Fruit fly (Drosophila melanogaster) whole organism, pupa: ENCODE results near the gene Art1.
A peak's percentile ranks its signal among the peaks of the same experiment; 100 is the strongest.

Experiments used
- CG10348 ChIP-seq: fragments of 200-800 bp; sonication (Bioruptor generic); IDR thresholded peaks from 2 replicates; pipeline ENCODE4 v1.3.6; 2022; ENCODE audit warnings: missing biosample characterization, missing genetic modification characterization
- CG12605 ChIP-seq: fragments of 200-800 bp; sonication (Bioruptor generic); IDR thresholded peaks from 2 replicates; pipeline ENCODE4 v1.3.6; 2022; ENCODE audit warnings: missing biosample characterization, missing genetic modification characterization
- CG13204 ChIP-seq: fragments of 200-800 bp; sonication (Bioruptor generic); optimal IDR thresholded peaks from 2 replicates; lab custom pipeline; 2018; ENCODE audit warnings: missing biosample characterization, mild to moderate bottlenecking, missing genetic modification characterization, moderate library complexity
- CG14655 ChIP-seq: fragments of 200-800 bp; sonication (Bioruptor generic); optimal IDR thresholded peaks from 3 replicates; lab custom pipeline; 2017; ENCODE audit warnings: mild to moderate bottlenecking, missing biosample characterization, missing genetic modification reagents, missing genetic modification characterization
- CG15710 ChIP-seq: fragments of 200-800 bp; sonication (Bioruptor generic); optimal IDR thresholded peaks from 2 replicates; lab custom pipeline; 2018; ENCODE audit warnings: missing biosample characterization, mild to moderate bottlenecking, missing genetic modification characterization, moderate library complexity
- CG17806 ChIP-seq: fragments of 200-800 bp; sonication (Bioruptor generic); optimal IDR thresholded peaks from 2 replicates; lab custom pipeline; 2018; ENCODE audit warnings: missing biosample characterization, mild to moderate bottlenecking, missing genetic modification characterization, moderate library complexity
- CG32121 ChIP-seq: fragments of 200-800 bp; sonication (Bioruptor generic); IDR thresholded peaks from 2 replicates; pipeline ENCODE4 v1.3.6; 2022; ENCODE audit warnings: missing biosample characterization, missing genetic modification characterization
- CG34367 ChIP-seq: fragments of 200-800 bp; sonication (Bioruptor generic); optimal IDR thresholded peaks from 2 replicates; lab custom pipeline; 2018; ENCODE audit warnings: missing biosample characterization, mild to moderate bottlenecking, missing genetic modification characterization
- CG4496 ChIP-seq: fragments of 200-800 bp; sonication (Bioruptor generic); IDR thresholded peaks from 3 replicates; pipeline ENCODE4 v1.3.6; 2022; ENCODE audit warnings: missing biosample characterization, missing genetic modification characterization
- CG8159 ChIP-seq: fragments of 200-800 bp; sonication (Bioruptor generic); optimal IDR thresholded peaks from 3 replicates; lab custom pipeline; 2018; ENCODE audit warnings: missing biosample characterization, mild to moderate bottlenecking, missing genetic modification characterization, moderate library complexity
- CG8301 ChIP-seq: fragments of 200-800 bp; sonication (Bioruptor generic); optimal IDR thresholded peaks from 2 replicates; lab custom pipeline; 2018; ENCODE audit warnings: missing biosample characterization, mild to moderate bottlenecking, missing genetic modification characterization
- CG9948 ChIP-seq: fragments of 200-800 bp; sonication (Bioruptor generic); optimal IDR thresholded peaks from 2 replicates; lab custom pipeline; 2018; ENCODE audit warnings: missing biosample characterization, mild to moderate bottlenecking, missing genetic modification characterization, moderate library complexity
- D1 ChIP-seq: fragments of 200-800 bp; sonication (Bioruptor generic); optimal IDR thresholded peaks from 2 replicates; lab custom pipeline; 2018; ENCODE audit warnings: missing biosample characterization, mild to moderate bottlenecking, missing genetic modification characterization, moderate library complexity
- EcR ChIP-seq: fragments of 200-800 bp; sonication (Bioruptor generic); optimal IDR thresholded peaks from 3 replicates; lab custom pipeline; 2019; ENCODE audit warnings: missing biosample characterization, missing genetic modification characterization, mild to moderate bottlenecking, moderate library complexity, missing genetic modification reagents
- Ets98B ChIP-seq: fragments of 200-800 bp; sonication (Bioruptor generic); IDR thresholded peaks from 2 replicates; pipeline ENCODE4 v1.3.6; 2022; ENCODE audit warnings: missing biosample characterization, missing genetic modification characterization
- Pif1A ChIP-seq: fragments of 200-800 bp; sonication (Bioruptor generic); optimal IDR thresholded peaks from 3 replicates; lab custom pipeline; 2016; ENCODE audit warnings: missing biosample characterization, missing genetic modification characterization
- Pif1B ChIP-seq: fragments of 200-800 bp; sonication (Bioruptor generic); optimal IDR thresholded peaks from 3 replicates; lab custom pipeline; 2016; ENCODE audit warnings: missing biosample characterization, missing genetic modification characterization
- Snoo ChIP-seq: fragments of 200-800 bp; sonication (Bioruptor generic); optimal IDR thresholded peaks from 3 replicates; lab custom pipeline; 2017; ENCODE audit warnings: missing biosample characterization, mild to moderate bottlenecking, missing genetic modification characterization, inconsistent platforms
- fd96Ca ChIP-seq: fragments of 200-800 bp; sonication (Bioruptor generic); IDR thresholded peaks from 3 replicates; pipeline ENCODE4 v1.3.6; 2022; ENCODE audit warnings: missing biosample characterization, missing genetic modification characterization
- gl ChIP-seq: fragments of 200-800 bp; sonication (Bioruptor generic); optimal IDR thresholded peaks from 2 replicates; lab custom pipeline; 2018; ENCODE audit warnings: missing biosample characterization, mild to moderate bottlenecking, missing genetic modification characterization
- rn ChIP-seq: fragments of 200-800 bp; sonication (Bioruptor generic); IDR thresholded peaks from 2 replicates; pipeline ENCODE4 v1.3.6; 2022; ENCODE audit warnings: missing biosample characterization, missing genetic modification characterization

The Art1 gene

DNA sequence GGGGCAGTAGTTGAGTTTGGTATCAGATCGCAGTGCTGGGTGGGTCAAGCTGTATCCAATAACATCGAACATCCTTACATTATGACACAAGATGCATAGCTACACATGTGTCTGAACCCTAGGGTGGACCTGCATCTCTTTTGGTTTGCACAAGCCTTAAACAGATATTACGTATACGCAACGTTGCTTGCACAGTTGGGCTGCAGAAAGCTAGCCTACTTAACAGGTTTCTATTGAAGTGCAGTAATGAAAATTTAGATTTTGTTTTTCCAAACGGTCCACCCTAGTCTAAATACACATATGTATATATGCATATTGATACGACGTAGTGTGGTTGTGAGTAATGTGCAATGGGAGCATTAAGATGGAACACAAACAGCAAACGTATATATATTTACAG, 12.8 kb downstream of the Art1 start:
- TF ChIP-seq CG4496 (peak; percentile 88), CG8159 (tag; lab: Kevin White, UChicago) (no peak), CG14655 (GFP tag; lab: Kevin White, UChicago) (no peak), CG12605 (GFP tag; lab: Robert Waterston, UW) (no peak), Ets98B (GFP tag; lab: Robert Waterston, UW) (peak; percentile 65), CG17806 (tag; lab: Kevin White, UChicago) (no peak), Pif1B (GFP tag; lab: Kevin White, UChicago) (peak; percentile 51), CG32121 (peak; percentile 55; the same call in 1 of the 2 replicates), gl (no peak), rn (GFP tag; lab: Robert Waterston, UW) (no peak)
- TF ChIP-seq, all 21 proteins: peak for 4

DNA sequence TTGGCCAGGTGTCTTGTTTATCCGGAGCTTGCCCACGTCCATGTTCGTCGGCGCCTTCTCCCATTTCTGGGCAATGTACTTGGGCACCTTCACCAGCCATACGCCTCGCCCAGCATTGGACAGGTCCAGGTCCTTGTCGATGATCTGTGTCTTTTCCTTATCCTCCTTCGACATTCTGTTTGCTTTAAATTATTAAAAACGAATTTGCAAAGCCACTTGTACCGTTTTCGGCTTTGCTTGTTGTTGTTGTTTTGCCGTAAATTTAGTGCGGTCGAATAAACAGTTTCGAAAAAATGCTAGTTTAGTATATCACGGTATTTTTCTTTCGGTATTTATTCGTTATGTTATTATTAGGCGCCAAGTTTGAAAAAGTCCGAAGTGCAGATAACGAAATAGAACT, 20.5 kb downstream of the Art1 start, which contains the start of gene TfIIFbeta:
Gene TfIIFbeta, minus strand, starts transcription at position 279 of the 400 bp plus-strand sequence.
- no peak for TF ChIP-seq Snoo (tag; lab: Kevin White, UChicago)
- no peak for TF ChIP-seq CG8301 (tag; lab: Kevin White, UChicago)
- TF ChIP-seq CG13204 (GFP tag; lab: Kevin White, UChicago): no peak
- no peak for TF ChIP-seq CG12605 (GFP tag; lab: Robert Waterston, UW)
- TF ChIP-seq Pif1A (GFP tag; lab: Kevin White, UChicago): no peak
- TF ChIP-seq CG8159 (tag; lab: Kevin White, UChicago): no peak
- TF ChIP-seq fd96Ca (GFP tag; lab: Robert Waterston, UW): no peak
- no peak for TF ChIP-seq CG17806 (tag; lab: Kevin White, UChicago)
- no peak for TF ChIP-seq CG10348 (GFP tag; lab: Robert Waterston, UW)
- no peak for TF ChIP-seq EcR (GFP tag; lab: Kevin White, UChicago)
- TF ChIP-seq Ets98B (GFP tag; lab: Robert Waterston, UW): no peak
- no peak for TF ChIP-seq Pif1B (GFP tag; lab: Kevin White, UChicago)
- TF ChIP-seq CG34367 (tag; lab: Kevin White, UChicago): no peak
- no peak for TF ChIP-seq CG32121
- no peak for TF ChIP-seq rn (GFP tag; lab: Robert Waterston, UW)
- TF ChIP-seq CG14655 (GFP tag; lab: Kevin White, UChicago): no peak

dm6 chr3R:10761980-10762379, 26.0 kb downstream of the Art1 start:
- TF ChIP-seq EcR (GFP tag; lab: Kevin White, UChicago): no peak
- no peak for TF ChIP-seq CG8301 (tag; lab: Kevin White, UChicago)
- TF ChIP-seq CG10348 (GFP tag; lab: Robert Waterston, UW): no peak
- peak; percentile 62; the same call in 1 of the 2 replicates for TF ChIP-seq CG32121
- TF ChIP-seq CG13204 (GFP tag; lab: Kevin White, UChicago): no peak
- no peak for TF ChIP-seq CG14655 (GFP tag; lab: Kevin White, UChicago)
- TF ChIP-seq CG4496: peak; percentile 65; the same call in 2 of the 3 replicates
- TF ChIP-seq CG15710 (tag; lab: Kevin White, UChicago): no peak
- no peak for TF ChIP-seq Pif1A (GFP tag; lab: Kevin White, UChicago)
- TF ChIP-seq CG12605 (GFP tag; lab: Robert Waterston, UW): no peak
- TF ChIP-seq Snoo (tag; lab: Kevin White, UChicago): no peak
- 0 out of 2 replicates have a peak, but pooled peaks have one; percentile 21 for TF ChIP-seq Ets98B (GFP tag; lab: Robert Waterston, UW)
- TF ChIP-seq fd96Ca (GFP tag; lab: Robert Waterston, UW): no peak
- no peak for TF ChIP-seq gl
- TF ChIP-seq D1 (tag; lab: Kevin White, UChicago): no peak
- TF ChIP-seq CG9948 (tag; lab: Kevin White, UChicago): no peak

- TF ChIP-seq Pif1A (GFP tag; lab: Kevin White, UChicago) (no peak), CG4496 (peak; percentile 66; the same call in 2 of the 3 replicates), CG15710 (tag; lab: Kevin White, UChicago) (no peak), rn (GFP tag; lab: Robert Waterston, UW) (0 out of 2 replicates have a peak, but pooled peaks have one; percentile 26), Ets98B (GFP tag; lab: Robert Waterston, UW) (peak; percentile 44), gl (no peak), CG32121 (peak; percentile 67), CG9948 (tag; lab: Kevin White, UChicago) (no peak), D1 (tag; lab: Kevin White, UChicago) (no peak), CG8301 (tag; lab: Kevin White, UChicago) (no peak)
These were observed 26.8 kb downstream of the Art1 start, which contains the start of the genes MED7 and Cap-H2 for dm6 chr3R:10760966-10761855. Gene MED7 (minus strand): TSS chr3R:10761032. Gene Cap-H2 (plus strand): TSS chr3R:10761310.

dm6 chr3R:10759348-10759847, 28.6 kb downstream of the Art1 start, which contains the start of gene CG31272:
Gene CG31272 (minus strand): TSS chr3R:10759398.
- TF ChIP-seq CG14655 (GFP tag; lab: Kevin White, UChicago): no peak
- TF ChIP-seq CG32121: no peak
- no peak for TF ChIP-seq CG13204 (GFP tag; lab: Kevin White, UChicago)
- no peak for TF ChIP-seq CG34367 (tag; lab: Kevin White, UChicago)
- no peak for TF ChIP-seq D1 (tag; lab: Kevin White, UChicago)
- TF ChIP-seq rn (GFP tag; lab: Robert Waterston, UW): no peak
- no peak for TF ChIP-seq Pif1B (GFP tag; lab: Kevin White, UChicago)
- no peak for TF ChIP-seq CG9948 (tag; lab: Kevin White, UChicago)
- no peak for TF ChIP-seq fd96Ca (GFP tag; lab: Robert Waterston, UW)
- no peak for TF ChIP-seq CG12605 (GFP tag; lab: Robert Waterston, UW)
- no peak for TF ChIP-seq Snoo (tag; lab: Kevin White, UChicago)
- no peak for TF ChIP-seq CG10348 (GFP tag; lab: Robert Waterston, UW)
- TF ChIP-seq CG8301 (tag; lab: Kevin White, UChicago): no peak
- no peak for TF ChIP-seq CG8159 (tag; lab: Kevin White, UChicago)
- no peak for TF ChIP-seq EcR (GFP tag; lab: Kevin White, UChicago)
- TF ChIP-seq Ets98B (GFP tag; lab: Robert Waterston, UW): no peak
